Worm (Caenorhabditis elegans) whole organism, L1 larva: Measurements from ENCODE around the gene F21A3.2.

Source experiments
- aha-1 ChIP-seq: fragments of 150-350 bp; optimal IDR thresholded peaks from 2 replicates; lab custom pipeline; 2014; ENCODE audit warnings: missing biosample characterization, missing genetic modification characterization
- ceh-82 ChIP-seq, 3 experiments: fragments of 150-350 bp in 1 of 3; sonication (generic microtip) in 2 of 3; optimal IDR thresholded peaks; 2 replicates each; lab custom pipeline; 2014 to 2017; ENCODE audit warnings: missing biosample characterization in 3 of 3, missing genetic modification characterization in 3 of 3
- elt-3 ChIP-seq, 6 experiments: fragments of 150-350 bp in 1 of 6; sonication (generic microtip); optimal IDR thresholded peaks; 2 replicates each; lab custom pipeline; 2017 to 2018; ENCODE audit warnings: missing biosample characterization in 6 of 6, missing genetic modification characterization in 6 of 6, inconsistent platforms in 1 of 6
- fkh-8 ChIP-seq: sonication (generic microtip); optimal IDR thresholded peaks from 2 replicates; lab custom pipeline; 2016; ENCODE audit warnings: mild to moderate bottlenecking, missing genetic modification characterization, missing compliant biosample characterization
- lin-14 ChIP-seq: fragments of 200-800 bp; sonication (Bioruptor generic); optimal IDR thresholded peaks from 2 replicates; lab custom pipeline; 2018; ENCODE audit warnings: mild to moderate bottlenecking, missing genetic modification characterization, moderate library complexity, missing compliant biosample characterization
- nhr-76 ChIP-seq: sonication (generic microtip); optimal IDR thresholded peaks from 2 replicates; lab custom pipeline; 2017; ENCODE audit warnings: missing biosample characterization, missing genetic modification characterization
- nhr-85 ChIP-seq: sonication (generic microtip); peaks from one replicate; lab custom pipeline; 2016; ENCODE audit warnings: missing genetic modification characterization, inconsistent platforms, missing compliant biosample characterization
- snpc-4 ChIP-seq: fragments of 150-350 bp; optimal IDR thresholded peaks from 2 replicates; lab custom pipeline; 2014; ENCODE audit warnings: missing biosample characterization, missing genetic modification characterization
- unc-30 ChIP-seq: sonication (generic microtip); optimal IDR thresholded peaks from 2 replicates; lab custom pipeline; 2017; ENCODE audit warnings: missing biosample characterization, missing genetic modification characterization
- vab-15 ChIP-seq: sonication (generic microtip); optimal IDR thresholded peaks from 2 replicates; lab custom pipeline; 2017; ENCODE audit warnings: missing genotype, mild to moderate bottlenecking, missing genetic modification characterization, missing compliant biosample characterization
- ztf-11 ChIP-seq, 2 experiments: sonication (generic microtip); optimal IDR thresholded peaks; 2 replicates each; lab custom pipeline; 2016 to 2017; ENCODE audit warnings: missing genetic modification characterization in 2 of 2, missing biosample characterization in 1 of 2, missing compliant biosample characterization in 1 of 2

DNA sequence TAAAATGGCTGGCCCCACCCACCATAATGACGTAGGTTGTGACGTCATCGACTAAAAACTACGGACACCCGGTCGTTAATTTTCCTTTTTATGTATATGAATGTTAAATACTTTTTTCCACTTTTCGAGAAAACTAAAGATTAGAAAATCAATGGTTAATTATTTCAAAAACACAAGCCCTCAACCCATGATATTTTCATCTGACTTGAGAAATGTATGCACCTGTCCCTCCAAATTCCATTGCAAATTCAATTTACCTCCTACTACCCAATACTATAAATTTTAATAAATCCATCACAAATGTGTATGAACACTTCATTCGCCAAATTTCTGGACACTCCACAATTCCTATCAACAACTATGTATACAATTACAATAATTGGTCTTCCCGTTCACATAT, 4.7 kb downstream of the F21A3.2 start, which contains the start of gene srh-276:
- TF ChIP-seq aha-1 (tag; lab: Kevin White, UChicago) = no peak
- TF ChIP-seq snpc-4 = no peak
- TF ChIP-seq fkh-8 (tag; lab: Kevin White, UChicago) = no peak
- no peak for TF ChIP-seq ztf-11 (tag; optimal IDR thresholded peaks at IDR 0.05; lab: Kevin White, UChicago)
- no peak for TF ChIP-seq unc-30
- no peak for TF ChIP-seq lin-14 (GFP tag; lab: Kevin White, UChicago)
- TF ChIP-seq nhr-85 = no peak
- TF ChIP-seq vab-15 (tag; lab: Kevin White, UChicago) = no peak
- TF ChIP-seq elt-3 (tag; optimal IDR thresholded peaks at IDR 0.05; lab: Kevin White, UChicago) = no peak
- no peak for TF ChIP-seq nhr-76 (tag; lab: Kevin White, UChicago)
- TF ChIP-seq ceh-82 (tag; optimal IDR thresholded peaks at IDR 0.05; lab: Kevin White, UChicago) = no peak
